Worm (Caenorhabditis elegans) whole organism, late embryonic: ENCODE data around the gene fbxl-1.

Experiments used
- ceh-18 ChIP-seq: sonication (generic microtip); optimal IDR thresholded peaks from 2 replicates; lab custom pipeline; 2016; ENCODE audit warnings: missing genetic modification characterization, missing compliant biosample characterization
- elt-2 ChIP-seq: sonication (generic microtip); optimal IDR thresholded peaks from 2 replicates; lab custom pipeline; 2016; ENCODE audit warnings: missing genetic modification reagents, missing genetic modification characterization, missing compliant biosample characterization
- tbx-7 ChIP-seq: sonication (generic microtip); optimal IDR thresholded peaks from 2 replicates; lab custom pipeline; 2016; ENCODE audit warnings: missing genotype, missing genetic modification characterization, missing compliant biosample characterization

DNA sequence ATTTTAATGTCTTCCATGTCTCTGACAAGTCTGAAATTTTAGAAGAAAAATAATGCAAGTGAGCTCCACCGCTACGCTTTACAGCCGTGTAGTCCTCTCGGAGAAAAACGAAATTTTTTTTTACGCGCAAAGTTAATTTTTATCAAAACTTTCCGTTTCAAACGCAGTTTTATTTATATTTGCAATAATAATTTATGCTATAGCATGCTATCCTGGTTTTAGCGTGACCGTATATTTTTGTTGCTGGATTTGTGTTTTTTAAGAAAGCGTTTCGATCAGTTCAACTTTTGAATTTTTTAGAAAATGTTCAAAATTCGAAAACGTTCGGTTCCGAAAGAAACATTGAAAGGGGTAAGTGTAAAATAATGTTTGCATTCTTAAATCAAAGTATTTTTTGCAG is 35.9 kb upstream of the fbxl-1 start, which contains the start of gene C50C3.1:
- TF ChIP-seq elt-2 (tag; lab: Kevin White, UChicago), result no peak
- TF ChIP-seq ceh-18, result no peak
- TF ChIP-seq tbx-7, result no peak
